Worm (Caenorhabditis elegans) whole organism, L3 larva: ENCODE results near the gene csp-1.

Source experiments
- R02D3.7 ChIP-seq: fragments of 150-350 bp; optimal IDR thresholded peaks from 2 replicates; lab custom pipeline; 2014; ENCODE audit warnings: missing biosample characterization, missing genetic modification characterization
- ZK546.5 ChIP-seq: sonication (generic microtip); optimal IDR thresholded peaks from 2 replicates; lab custom pipeline; 2017; ENCODE audit warnings: missing biosample characterization, missing genetic modification characterization
- aly-2 ChIP-seq: fragments of 150-350 bp; optimal IDR thresholded peaks from 2 replicates; lab custom pipeline; 2014; ENCODE audit warnings: missing biosample characterization, missing genetic modification characterization
- ceh-9 ChIP-seq: sonication (generic microtip); optimal IDR thresholded peaks from 2 replicates; lab custom pipeline; 2018; ENCODE audit warnings: missing biosample characterization, missing genetic modification characterization
- daf-12 ChIP-seq: fragments of 150-350 bp; optimal IDR thresholded peaks from 2 replicates; lab custom pipeline; 2014; ENCODE audit warnings: missing biosample characterization, missing genetic modification reagents, missing genetic modification characterization
- elt-2 ChIP-seq: sonication (generic microtip); optimal IDR thresholded peaks from 2 replicates; lab custom pipeline; 2016; ENCODE audit warnings: missing genetic modification reagents, mild to moderate bottlenecking, missing genetic modification characterization, missing compliant biosample characterization
- elt-3 ChIP-seq, 3 experiments: fragments of 150-350 bp in 1 of 3; sonication (generic microtip) in 2 of 3; optimal IDR thresholded peaks; 2 replicates in 2 of 3; 4 replicates in 1 of 3; lab custom pipeline; 2014 to 2017; ENCODE audit warnings: missing biosample characterization in 3 of 3, missing genetic modification characterization in 3 of 3
- fkh-10 ChIP-seq: sonication (generic microtip); optimal IDR thresholded peaks from 2 replicates; lab custom pipeline; 2017; ENCODE audit warnings: missing biosample characterization, missing genetic modification reagents, missing genetic modification characterization
- fos-1 ChIP-seq: fragments of 150-350 bp; optimal IDR thresholded peaks from 2 replicates; lab custom pipeline; 2014; ENCODE audit warnings: missing biosample characterization, missing genetic modification characterization
- hmg-11 ChIP-seq: sonication (generic microtip); optimal IDR thresholded peaks from 2 replicates; lab custom pipeline; 2016; ENCODE audit warnings: missing genetic modification characterization, missing compliant biosample characterization
- lin-15B ChIP-seq: fragments of 150-350 bp; optimal IDR thresholded peaks from 2 replicates; lab custom pipeline; 2014; ENCODE audit warnings: missing biosample characterization, missing genetic modification characterization
- lin-39 ChIP-seq: fragments of 150-350 bp; optimal IDR thresholded peaks from 2 replicates; lab custom pipeline; 2018; ENCODE audit warnings: missing biosample characterization, missing genetic modification reagents, missing genetic modification characterization
- nfya-1 ChIP-seq: sonication (generic microtip); optimal IDR thresholded peaks from 2 replicates; lab custom pipeline; 2017; ENCODE audit warnings: missing genetic modification characterization, mild to moderate bottlenecking, missing compliant biosample characterization, antibody characterized with exemption, moderate library complexity; ENCODE audit not compliant: insufficient read depth
- nhr-28 ChIP-seq: fragments of 150-350 bp; optimal IDR thresholded peaks from 2 replicates; lab custom pipeline; 2014; ENCODE audit warnings: missing biosample characterization, missing genetic modification characterization
- nhr-43 ChIP-seq: sonication (generic microtip); optimal IDR thresholded peaks from 2 replicates; lab custom pipeline; 2016; ENCODE audit warnings: mild to moderate bottlenecking, missing genetic modification characterization, missing compliant biosample characterization; ENCODE audit not compliant: poor library complexity, severe bottlenecking
- nhr-76 ChIP-seq: fragments of 150-350 bp; sonication (generic microtip); optimal IDR thresholded peaks from 5 replicates; lab custom pipeline; 2014; ENCODE audit warnings: missing biosample characterization, missing genetic modification characterization
- pha-4 ChIP-seq: fragments of 150-350 bp; optimal IDR thresholded peaks from 2 replicates; lab custom pipeline; 2014; ENCODE audit warnings: missing biosample characterization, missing genetic modification reagents, missing genetic modification characterization
- snpc-4 ChIP-seq: fragments of 150-350 bp; optimal IDR thresholded peaks from 2 replicates; lab custom pipeline; 2014; ENCODE audit warnings: missing biosample characterization, missing genetic modification characterization
- tbx-2 ChIP-seq: sonication (generic microtip); optimal IDR thresholded peaks from 2 replicates; lab custom pipeline; 2016; ENCODE audit warnings: mild to moderate bottlenecking, missing genetic modification characterization, missing compliant biosample characterization
- ztf-4 ChIP-seq: fragments of 150-350 bp; optimal IDR thresholded peaks from 2 replicates; lab custom pipeline; 2014; ENCODE audit warnings: missing biosample characterization, missing genetic modification characterization

The csp-1 gene

DNA sequence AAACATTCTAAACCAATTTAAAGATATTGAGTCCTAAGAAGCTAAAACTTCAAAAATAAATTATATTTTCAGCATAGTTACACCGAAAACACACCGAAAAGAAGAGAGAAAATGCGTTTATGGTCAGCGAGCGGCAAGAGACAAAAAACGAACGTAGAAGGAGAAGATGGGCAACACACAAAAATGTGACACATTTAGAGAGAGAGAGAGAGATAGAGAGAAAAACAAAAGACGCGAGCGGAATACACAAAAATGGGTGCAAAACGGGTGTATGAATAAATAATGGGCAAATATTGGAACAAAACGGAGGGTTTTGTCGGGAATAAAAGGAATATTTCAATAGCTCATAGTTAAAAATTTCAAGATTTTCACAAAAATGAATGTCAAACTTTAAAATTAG is 39.2 kb downstream of the csp-1 start (continued):
- TF ChIP-seq lin-15B (tag; lab: Kevin White, UChicago), result no peak

DNA sequence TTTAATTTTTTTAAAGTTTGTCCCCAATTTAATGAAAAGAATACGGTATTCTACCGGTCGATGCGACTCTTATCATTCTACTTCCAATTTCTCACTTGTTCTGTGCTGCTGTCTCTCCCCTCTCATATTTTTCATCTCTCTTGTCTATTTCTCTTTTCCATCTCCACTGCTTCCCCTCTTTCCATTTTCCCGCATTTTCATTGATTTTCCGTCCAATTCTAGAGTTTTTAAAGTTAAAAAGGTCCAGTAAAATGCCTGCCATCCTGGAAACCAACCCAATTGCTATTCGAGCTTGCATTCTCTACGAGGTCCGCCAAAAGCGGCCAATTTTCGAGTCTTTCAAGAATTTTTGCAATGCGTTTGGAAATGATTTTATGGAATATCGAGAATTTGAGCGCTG is 40.3 kb downstream of the csp-1 start, which contains the start of gene fbxa-167:
Gene fbxa-167 (plus strand): TSS at position 179 of the 400 bp plus-strand sequence.
- no peak for TF ChIP-seq fos-1 (tag; lab: Kevin White, UChicago)
- no peak for TF ChIP-seq daf-12 (tag; lab: Kevin White, UChicago)
- TF ChIP-seq elt-2 (tag; lab: Kevin White, UChicago), result peak; percentile 9
- peak; percentile 9 for TF ChIP-seq pha-4 (tag; lab: Kevin White, UChicago)
- TF ChIP-seq fkh-10, result no peak
- TF ChIP-seq hmg-11 (tag; lab: Kevin White, UChicago), result peak; percentile 45
- TF ChIP-seq nfya-1 (tag; lab: Kevin White, UChicago), result peak; percentile 16

DNA sequence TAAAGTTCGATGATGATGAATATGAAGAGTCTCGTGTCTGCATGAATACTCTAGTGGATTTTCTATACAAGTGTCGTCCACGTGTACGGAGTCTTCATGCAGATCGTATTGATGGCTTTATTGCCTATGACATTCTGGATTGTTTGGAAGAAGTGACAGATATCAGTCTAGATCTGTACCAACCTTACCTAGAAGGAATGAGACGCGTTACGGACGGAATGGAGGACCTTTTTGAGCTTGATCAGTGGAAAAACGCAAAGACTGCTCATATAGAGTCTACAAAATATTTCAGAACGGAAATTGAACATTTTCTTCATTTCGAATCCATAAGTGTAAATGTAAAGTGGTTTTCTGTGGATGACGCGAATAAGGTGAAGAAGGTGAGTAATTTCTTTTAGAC is 47.2 kb downstream of the csp-1 start, which contains the start of gene fbxa-169:
Gene fbxa-169 (plus strand): TSS at position 301 of the 400 bp plus-strand sequence.
- no peak for TF ChIP-seq snpc-4 (tag; lab: Kevin White, UChicago)
- TF ChIP-seq lin-39 (tag; lab: Kevin White, UChicago), result no peak
- TF ChIP-seq nhr-43, result no peak
- no peak for TF ChIP-seq tbx-2 (tag; lab: Kevin White, UChicago)
- TF ChIP-seq aly-2, result no peak
- no peak for TF ChIP-seq R02D3.7
- TF ChIP-seq nhr-76 (tag; lab: Kevin White, UChicago), result no peak
- no peak for TF ChIP-seq ceh-9 (tag; lab: Kevin White, UChicago)
- TF ChIP-seq nhr-28 (tag; lab: Kevin White, UChicago), result no peak
- no peak for TF ChIP-seq nfya-1 (tag; lab: Kevin White, UChicago)
- no peak for TF ChIP-seq ZK546.5 (tag; lab: Kevin White, UChicago)
- no peak for TF ChIP-seq lin-15B (tag; lab: Kevin White, UChicago)
- no peak for TF ChIP-seq fos-1 (tag; lab: Kevin White, UChicago)
- TF ChIP-seq elt-3 (tag; optimal IDR thresholded peaks at IDR 0.05; lab: Kevin White, UChicago), result no peak
- no peak for TF ChIP-seq ztf-4 (tag; lab: Kevin White, UChicago)
